In the genomic region with DNA sequence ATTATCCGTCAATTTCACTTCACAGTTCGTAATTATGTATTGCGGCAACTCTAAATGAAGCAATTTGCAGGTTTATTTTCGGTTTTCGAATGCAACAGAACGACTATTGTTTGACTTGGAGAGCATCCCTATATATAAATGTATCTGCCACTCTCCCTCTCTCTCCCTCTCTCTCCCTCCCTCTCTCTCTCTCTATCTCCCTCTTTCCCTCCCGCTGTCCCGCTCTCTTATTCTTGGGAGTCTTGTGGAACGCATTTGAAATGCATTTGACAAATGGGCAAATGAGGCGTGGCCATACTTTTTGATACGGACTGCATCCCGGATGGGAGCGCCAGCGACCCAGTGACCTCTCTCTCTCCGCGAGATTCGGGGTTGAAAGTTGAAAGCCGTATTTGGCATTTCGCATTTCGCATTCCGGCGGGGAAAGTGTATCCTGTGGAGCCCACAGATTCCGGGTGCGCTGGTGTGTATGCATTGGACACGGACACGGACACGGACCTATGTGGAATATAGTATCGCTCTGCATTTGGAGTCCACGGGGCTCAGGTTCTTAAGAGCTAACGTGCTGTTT, we compare ENCODE assay signal across 2 fruit fly cellular contexts.
A peak's percentile ranks its signal among the peaks of the same experiment; 100 is the strongest.
TF ChIP-seq lines count a peak whose summit lies in the region.

No protein-coding gene starts in this region.

- no peak for TF ChIP-seq CTCF in whole organism, embryonic (GFP tag; optimal IDR thresholded peaks at IDR 0.05; lab: Kevin White, UChicago)

TF ChIP-seq in whole organism, adult, 20 proteins besides CTCF, POLR2A, EP300 and RAD21:
- TF ChIP-seq pad (GFP tag; optimal IDR thresholded peaks at IDR 0.05; lab: Kevin White, UChicago) (peak; percentile 94), CG14711 (tag; optimal IDR thresholded peaks at IDR 0.05; lab: Kevin White, UChicago) (no peak), kay (GFP tag; lab: Kevin White, UChicago; ENCODE audit: borderline replicate concordance) (no peak), CG7101 (tag; optimal IDR thresholded peaks at IDR 0.05; lab: Kevin White, UChicago) (no peak), CG5204 (GFP tag; optimal IDR thresholded peaks at IDR 0.05; lab: Kevin White, UChicago) (no peak), CG12768 (GFP tag; optimal IDR thresholded peaks at IDR 0.05; lab: Kevin White, UChicago) (no peak)
TF ChIP-seq in whole organism, adult: peak in this region for 1.

TF ChIP-seq in whole organism, embryonic, 481 proteins besides CTCF, POLR2A, EP300 and RAD21:
- TF ChIP-seq CG2129 (GFP tag; IDR thresholded peaks at IDR 0.05; lab: Robert Waterston, UW; ENCODE audit: partially characterized antibody): no peak
- TF ChIP-seq CG15514 (GFP tag; optimal IDR thresholded peaks at IDR 0.05; lab: Kevin White, UChicago): no peak
- TF ChIP-seq CG3065 (GFP tag; optimal IDR thresholded peaks at IDR 0.05; lab: Kevin White, UChicago): peak; percentile 8
- no peak for TF ChIP-seq peb (GFP tag; IDR thresholded peaks at IDR 0.05; lab: Robert Waterston, UW)
- no peak for TF ChIP-seq usp (GFP tag; optimal IDR thresholded peaks at IDR 0.05; lab: Kevin White, UChicago)
- TF ChIP-seq CG1832 (GFP tag; optimal IDR thresholded peaks at IDR 0.05; lab: Kevin White, UChicago): peak; percentile 78
- TF ChIP-seq en (GFP tag; optimal IDR thresholded peaks at IDR 0.05; lab: Kevin White, UChicago): no peak
- no peak for TF ChIP-seq ci (GFP tag; IDR thresholded peaks at IDR 0.05; lab: Robert Waterston, UW)
- TF ChIP-seq slou (GFP tag; optimal IDR thresholded peaks at IDR 0.05; lab: Kevin White, UChicago): no peak
- TF ChIP-seq crc (GFP tag; optimal IDR thresholded peaks at IDR 0.05; lab: Kevin White, UChicago): no peak
- TF ChIP-seq sens (GFP tag; lab: Kevin White, UChicago): peak; percentile 34
- no peak for TF ChIP-seq Stat92E (GFP tag; optimal IDR thresholded peaks at IDR 0.05; lab: Kevin White, UChicago)
- TF ChIP-seq Nf-YB (GFP tag; optimal IDR thresholded peaks at IDR 0.05; lab: Kevin White, UChicago): peak; percentile 50
- no peak for TF ChIP-seq cwo (GFP tag; optimal IDR thresholded peaks at IDR 0.05; lab: Kevin White, UChicago)
- no peak for TF ChIP-seq Lpt (GFP tag; optimal IDR thresholded peaks at IDR 0.05; lab: Kevin White, UChicago)
- no peak for TF ChIP-seq slp2 (GFP tag; optimal IDR thresholded peaks at IDR 0.05; lab: Kevin White, UChicago)
- no peak for TF ChIP-seq insv (GFP tag; optimal IDR thresholded peaks at IDR 0.05; lab: Kevin White, UChicago)
- no peak for TF ChIP-seq CG8388 (GFP tag; optimal IDR thresholded peaks at IDR 0.05; lab: Kevin White, UChicago)
- TF ChIP-seq CG7928 (GFP tag; optimal IDR thresholded peaks at IDR 0.05; lab: Kevin White, UChicago): no peak
- TF ChIP-seq yki (optimal IDR thresholded peaks at IDR 0.05; lab: Kevin White, UChicago): peak; percentile 6
- no peak for TF ChIP-seq Dfd (GFP tag; optimal IDR thresholded peaks at IDR 0.05; lab: Kevin White, UChicago)
- TF ChIP-seq CG8089 (GFP tag; optimal IDR thresholded peaks at IDR 0.05; lab: Kevin White, UChicago): no peak
- TF ChIP-seq CG7357 (GFP tag; IDR thresholded peaks at IDR 0.05; lab: Robert Waterston, UW): no peak
- no peak for TF ChIP-seq caup (GFP tag; optimal IDR thresholded peaks at IDR 0.05; lab: Kevin White, UChicago; ENCODE audit: severe bottlenecking)
- TF ChIP-seq CG11560 (tag; IDR thresholded peaks at IDR 0.05; lab: Robert Waterston, UW): no peak
- TF ChIP-seq Poxn (GFP tag; IDR thresholded peaks at IDR 0.05; lab: Robert Waterston, UW): no peak
- no peak for TF ChIP-seq CG11695 (GFP tag; IDR thresholded peaks at IDR 0.05; lab: Robert Waterston, UW)
- TF ChIP-seq Med (GFP tag; lab: Kevin White, UChicago): peak; percentile 56
- no peak for TF ChIP-seq Dll (GFP tag; IDR thresholded peaks at IDR 0.05; lab: Robert Waterston, UW; ENCODE audit: partially characterized antibody)
- no peak for TF ChIP-seq wor (GFP tag; IDR thresholded peaks at IDR 0.05; lab: Robert Waterston, UW)
- TF ChIP-seq CG6272 (GFP tag; IDR thresholded peaks at IDR 0.05; lab: Robert Waterston, UW): no peak
- no peak for TF ChIP-seq Six4 (GFP tag; optimal IDR thresholded peaks at IDR 0.05; lab: Kevin White, UChicago)
- TF ChIP-seq Mes4 (GFP tag; optimal IDR thresholded peaks at IDR 0.05; lab: Kevin White, UChicago): no peak
- no peak for TF ChIP-seq Neu2 (GFP tag; optimal IDR thresholded peaks at IDR 0.05; lab: Kevin White, UChicago; ENCODE audit: borderline replicate concordance)
- no peak for TF ChIP-seq ERR (GFP tag; optimal IDR thresholded peaks at IDR 0.05; lab: Kevin White, UChicago)
- TF ChIP-seq chn (GFP tag; optimal IDR thresholded peaks at IDR 0.05; lab: Kevin White, UChicago): no peak
- no peak for TF ChIP-seq CG1529 (GFP tag; optimal IDR thresholded peaks at IDR 0.05; lab: Kevin White, UChicago)
- peak; percentile 52 for TF ChIP-seq nerfin-1 (tag; optimal IDR thresholded peaks at IDR 0.05; lab: Kevin White, UChicago)
- TF ChIP-seq CG17802 (tag; optimal IDR thresholded peaks at IDR 0.05; lab: Kevin White, UChicago): no peak
- TF ChIP-seq Atf3 (GFP tag; optimal IDR thresholded peaks at IDR 0.05; lab: Kevin White, UChicago): no peak
- peak; percentile 69 to 70 for TF ChIP-seq Trl (optimal IDR thresholded peaks at IDR 0.05; lab: Kevin White, UChicago)
- no peak for TF ChIP-seq Trl (GFP tag; optimal IDR thresholded peaks at IDR 0.05; lab: Kevin White, UChicago)
- peak; percentile 78 for TF ChIP-seq crol (GFP tag; IDR thresholded peaks at IDR 0.05; lab: Robert Waterston, UW)
- no peak for TF ChIP-seq CG11247 (GFP tag; IDR thresholded peaks at IDR 0.05; lab: Robert Waterston, UW)
- no peak for TF ChIP-seq CG2875 (GFP tag; optimal IDR thresholded peaks at IDR 0.05; lab: Kevin White, UChicago)
- TF ChIP-seq ac (GFP tag; optimal IDR thresholded peaks at IDR 0.05; lab: Kevin White, UChicago): no peak
- TF ChIP-seq CG12104 (GFP tag; optimal IDR thresholded peaks at IDR 0.05; lab: Kevin White, UChicago): no peak
- TF ChIP-seq trh (GFP tag; optimal IDR thresholded peaks at IDR 0.05; lab: Kevin White, UChicago): no peak
- TF ChIP-seq abd-A (tag; optimal IDR thresholded peaks at IDR 0.05; lab: Kevin White, UChicago): peak; percentile 36
- no peak for TF ChIP-seq lbe (GFP tag; optimal IDR thresholded peaks at IDR 0.05; lab: Kevin White, UChicago)
- no peak for TF ChIP-seq CG10462 (GFP tag; optimal IDR thresholded peaks at IDR 0.05; lab: Kevin White, UChicago)
- no peak for TF ChIP-seq ab (GFP tag; optimal IDR thresholded peaks at IDR 0.05; lab: Kevin White, UChicago)
- no peak for TF ChIP-seq CG17186 (GFP tag; optimal IDR thresholded peaks at IDR 0.05; lab: Kevin White, UChicago)
- no peak for TF ChIP-seq HmgD (GFP tag; optimal IDR thresholded peaks at IDR 0.05; lab: Kevin White, UChicago)
- TF ChIP-seq CG10959 (GFP tag; IDR thresholded peaks at IDR 0.05; lab: Robert Waterston, UW): no peak
- no peak for TF ChIP-seq ase (GFP tag; IDR thresholded peaks at IDR 0.05; lab: Robert Waterston, UW)
- no peak for TF ChIP-seq CG13894 (tag; optimal IDR thresholded peaks at IDR 0.05; lab: Kevin White, UChicago)
- TF ChIP-seq so (GFP tag; IDR thresholded peaks at IDR 0.05; lab: Robert Waterston, UW): no peak
- TF ChIP-seq Bgb (GFP tag; IDR thresholded peaks at IDR 0.05; lab: Robert Waterston, UW; ENCODE audit: partially characterized antibody): peak; percentile 12; the same call in 1 of the 2 replicates
- no peak for TF ChIP-seq sug (tag; optimal IDR thresholded peaks at IDR 0.05; lab: Kevin White, UChicago)
- TF ChIP-seq CG10565 (GFP tag; optimal IDR thresholded peaks at IDR 0.05; lab: Kevin White, UChicago): no peak
- no peak for TF ChIP-seq pros (GFP tag; optimal IDR thresholded peaks at IDR 0.05; lab: Kevin White, UChicago)
- TF ChIP-seq Dip2 (GFP tag; IDR thresholded peaks at IDR 0.05; lab: Robert Waterston, UW): no peak
- no peak for TF ChIP-seq CG33557 (GFP tag; optimal IDR thresholded peaks at IDR 0.05; lab: Kevin White, UChicago)
- TF ChIP-seq jumu (GFP tag; optimal IDR thresholded peaks at IDR 0.05; lab: Kevin White, UChicago): no peak
- TF ChIP-seq CG4730 (GFP tag; IDR thresholded peaks at IDR 0.05; lab: Robert Waterston, UW): no peak
- TF ChIP-seq al (GFP tag; IDR thresholded peaks at IDR 0.05; lab: Robert Waterston, UW): no peak
- TF ChIP-seq CG6254 (GFP tag; optimal IDR thresholded peaks at IDR 0.05; lab: Kevin White, UChicago): no peak
